Worm (Caenorhabditis elegans) whole organism, young adult: ENCODE data around the gene ptr-13.

ENCODE experiments used
- B0261.1 ChIP-seq: sonication (generic microtip); optimal IDR thresholded peaks from 2 replicates; lab custom pipeline; 2016; ENCODE audit warnings: mild to moderate bottlenecking, missing genetic modification characterization, moderate library complexity, missing compliant biosample characterization
- F52B5.7 ChIP-seq: sonication (generic microtip); optimal IDR thresholded peaks from 2 replicates; lab custom pipeline; 2016; ENCODE audit warnings: mild to moderate bottlenecking, missing genetic modification characterization, missing compliant biosample characterization
- T26A5.8 ChIP-seq: sonication (generic microtip); optimal IDR thresholded peaks from 2 replicates; lab custom pipeline; 2016; ENCODE audit warnings: missing genetic modification characterization, missing compliant biosample characterization
- Y67H2A.10 ChIP-seq: fragments of 200-800 bp; sonication (Bioruptor generic); conservative IDR thresholded peaks from 2 replicates; pipeline ENCODE4 v1.3.6; 2022; ENCODE audit warnings: missing genetic modification reagents, missing genetic modification characterization, missing compliant biosample characterization
- attf-5 ChIP-seq: fragments of 200-800 bp; sonication (Bioruptor generic); optimal IDR thresholded peaks from 2 replicates; lab custom pipeline; 2018; ENCODE audit warnings: mild to moderate bottlenecking, missing genetic modification characterization, missing compliant biosample characterization
- egl-44 ChIP-seq: fragments of 200-800 bp; sonication (Bioruptor generic); IDR thresholded peaks from 2 replicates; pipeline ENCODE4 v1.3.6; 2022; ENCODE audit warnings: missing genetic modification reagents, missing genetic modification characterization, missing compliant biosample characterization
- fkh-3 ChIP-seq: sonication (generic microtip); optimal IDR thresholded peaks from 2 replicates; lab custom pipeline; 2016; ENCODE audit warnings: mild to moderate bottlenecking, missing genetic modification characterization, missing compliant biosample characterization
- nfya-1 ChIP-seq: sonication (generic microtip); optimal IDR thresholded peaks from 2 replicates; lab custom pipeline; 2017; ENCODE audit warnings: antibody characterized with exemption, missing compliant biosample characterization, missing genetic modification characterization, borderline replicate concordance; ENCODE audit not compliant: insufficient read depth

DNA sequence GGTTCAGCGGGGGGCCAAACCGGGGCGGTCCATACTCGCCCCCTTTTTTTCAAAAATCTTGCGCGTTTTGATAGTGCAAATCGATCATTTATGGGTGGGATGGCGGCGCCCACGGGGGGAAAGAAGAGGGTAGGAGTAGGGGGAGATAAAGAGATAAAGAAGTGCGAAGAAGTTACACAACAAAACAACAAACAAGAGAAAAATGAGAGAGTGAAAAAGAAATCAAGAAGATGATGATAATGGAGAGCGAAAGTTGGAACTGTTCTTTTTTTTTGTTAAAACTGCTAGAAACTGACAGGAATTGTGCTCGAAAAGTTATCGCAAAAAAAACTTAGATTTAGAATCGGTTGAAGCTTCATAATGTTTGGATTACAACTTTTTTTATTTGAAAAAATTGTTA, at the start of gene ptr-13:
- no peak for TF ChIP-seq Y67H2A.10 (GFP tag; lab: Robert Waterston, UW)
- TF ChIP-seq F52B5.7 (tag; lab: Kevin White, UChicago) = no peak
- no peak for TF ChIP-seq T26A5.8
- TF ChIP-seq fkh-3 (tag; lab: Kevin White, UChicago) = no peak
- TF ChIP-seq nfya-1 (tag; lab: Kevin White, UChicago) = no peak
- TF ChIP-seq attf-5 = no peak
- TF ChIP-seq egl-44 (GFP tag; lab: Robert Waterston, UW) = no peak
- no peak for TF ChIP-seq B0261.1 (tag; lab: Kevin White, UChicago)
